Fruit fly (Drosophila melanogaster): ENCODE measurements around the gene Lamtor5.

dm6 chrX:1854070-1854469, 4.7 kb downstream of the Lamtor5 start:
- TF ChIP-seq insv (optimal IDR thresholded peaks at IDR 0.05) (no peak), h (optimal IDR thresholded peaks at IDR 0.05) (no peak), ttk (optimal IDR thresholded peaks at IDR 0.05) (no peak), psq (optimal IDR thresholded peaks at IDR 0.05) (no peak), Myc (optimal IDR thresholded peaks at IDR 0.05) (no peak), Sin3A (optimal IDR thresholded peaks at IDR 0.05) (no peak)
